Fruit fly (Drosophila melanogaster) whole organism, embryonic: Measurements from ENCODE around the gene HSPBAP1.

Experiments
- Atf6 ChIP-seq: fragments of 200-800 bp; sonication (Bioruptor generic); IDR thresholded peaks from 2 replicates; pipeline ENCODE4 v1.3.6; 2022; ENCODE audit warnings: missing biosample characterization, missing genetic modification characterization
- Bgb ChIP-seq: fragments of 200-800 bp; sonication (Bioruptor generic); IDR thresholded peaks from 2 replicates; pipeline ENCODE4 v1.3.6; 2022; ENCODE audit warnings: missing biosample characterization, missing genetic modification characterization; ENCODE audit not compliant: partially characterized antibody
- CG10654 ChIP-seq: fragments of 200-800 bp; sonication (Bioruptor generic); optimal IDR thresholded peaks from 2 replicates; lab custom pipeline; 2016; ENCODE audit warnings: missing biosample characterization, missing genetic modification characterization
- CG12219 ChIP-seq: fragments of 200-800 bp; sonication (Bioruptor generic); optimal IDR thresholded peaks from 3 replicates; lab custom pipeline; 2018; ENCODE audit warnings: missing biosample characterization, mild to moderate bottlenecking, missing genetic modification characterization
- CG12236 ChIP-seq: fragments of 200-800 bp; sonication (Bioruptor generic); optimal IDR thresholded peaks from 2 replicates; lab custom pipeline; 2016; ENCODE audit warnings: missing biosample characterization, missing genetic modification characterization
- CG12391 ChIP-seq: fragments of 200-800 bp; sonication (Bioruptor generic); optimal IDR thresholded peaks from 3 replicates; lab custom pipeline; 2018; ENCODE audit warnings: missing biosample characterization, mild to moderate bottlenecking, missing genetic modification characterization, moderate library complexity
- CG14667 ChIP-seq: fragments of 200-800 bp; sonication (Bioruptor generic); IDR thresholded peaks from 2 replicates; pipeline ENCODE4 v1.3.6; 2022; ENCODE audit warnings: missing biosample characterization, missing genetic modification characterization
- CG15011 ChIP-seq: fragments of 200-800 bp; sonication (Bioruptor generic); optimal IDR thresholded peaks from 3 replicates; lab custom pipeline; 2018; ENCODE audit warnings: missing biosample characterization, mild to moderate bottlenecking, missing genetic modification characterization
- CG15073 ChIP-seq: fragments of 200-800 bp; sonication (Bioruptor generic); optimal IDR thresholded peaks from 2 replicates; lab custom pipeline; 2016; ENCODE audit warnings: missing biosample characterization, missing genetic modification characterization
- CG1603 ChIP-seq: fragments of 200-800 bp; sonication (Bioruptor generic); optimal IDR thresholded peaks from 2 replicates; lab custom pipeline; 2019; ENCODE audit warnings: missing biosample characterization, mild to moderate bottlenecking, missing genetic modification characterization, moderate library complexity
- CG16863 ChIP-seq: fragments of 200-800 bp; sonication (Bioruptor generic); optimal IDR thresholded peaks from 3 replicates; lab custom pipeline; 2016; ENCODE audit warnings: missing biosample characterization, missing genetic modification characterization
- CG2202 ChIP-seq: fragments of 200-800 bp; sonication (Bioruptor generic); optimal IDR thresholded peaks from 2 replicates; lab custom pipeline; 2018; ENCODE audit warnings: missing biosample characterization, mild to moderate bottlenecking, missing genetic modification characterization
- CG30020 ChIP-seq: fragments of 200-800 bp; optimal IDR thresholded peaks from 2 replicates; lab custom pipeline; 2019; ENCODE audit warnings: missing biosample characterization, mild to moderate bottlenecking, missing genetic modification characterization, moderate library complexity
- CG31224 ChIP-seq: fragments of 200-800 bp; sonication (Bioruptor generic); IDR thresholded peaks from 2 replicates; pipeline ENCODE4 v1.3.6; 2022; ENCODE audit warnings: missing biosample characterization, missing genetic modification characterization
- CG4282 ChIP-seq: fragments of 200-800 bp; sonication (Bioruptor generic); optimal IDR thresholded peaks from 2 replicates; lab custom pipeline; 2016; ENCODE audit warnings: missing biosample characterization, missing genetic modification characterization
- CG4360 ChIP-seq: fragments of 200-800 bp; sonication (Bioruptor generic); IDR thresholded peaks from 2 replicates; pipeline ENCODE4 v1.3.6; 2022; ENCODE audit warnings: missing biosample characterization, missing genetic modification characterization
- CG43689 ChIP-seq: fragments of 200-800 bp; sonication (Bioruptor generic); IDR thresholded peaks from 2 replicates; pipeline ENCODE4 v1.3.6; 2022; ENCODE audit warnings: missing biosample characterization, missing genetic modification characterization
- CG7786 ChIP-seq: fragments of 200-800 bp; sonication (Bioruptor generic); optimal IDR thresholded peaks from 2 replicates; lab custom pipeline; 2016; ENCODE audit warnings: missing biosample characterization, missing genetic modification characterization
- CG7987 ChIP-seq: fragments of 200-800 bp; sonication (Bioruptor generic); optimal IDR thresholded peaks from 2 replicates; lab custom pipeline; 2018; ENCODE audit warnings: missing biosample characterization, mild to moderate bottlenecking, missing genetic modification characterization, moderate library complexity
- CG8478 ChIP-seq: fragments of >200 bp; optimal IDR thresholded peaks from 2 replicates; lab custom pipeline; 2018
- CG9797 ChIP-seq: fragments of 200-800 bp; sonication (Bioruptor generic); optimal IDR thresholded peaks from 3 replicates; lab custom pipeline; 2018; ENCODE audit warnings: missing biosample characterization, mild to moderate bottlenecking, missing genetic modification characterization
- Dfd ChIP-seq, 2 experiments: fragments of >200 bp; optimal IDR thresholded peaks; 2 replicates each; lab custom pipeline; 2017; ENCODE audit warnings: missing biosample characterization in 2 of 2, missing genetic modification characterization in 2 of 2
- Drgx ChIP-seq: fragments of 200-800 bp; sonication (Bioruptor generic); IDR thresholded peaks from 2 replicates; pipeline ENCODE4 v1.3.6; 2022; ENCODE audit warnings: missing biosample characterization, missing genetic modification characterization
- Ets97D ChIP-seq: fragments of 200-800 bp; sonication (Bioruptor generic); optimal IDR thresholded peaks from 3 replicates; lab custom pipeline; 2016; ENCODE audit warnings: missing biosample characterization, missing genetic modification characterization
- HHEX ChIP-seq: fragments of 200-800 bp; sonication (Bioruptor generic); optimal IDR thresholded peaks from 3 replicates; lab custom pipeline; 2017; ENCODE audit warnings: missing biosample characterization, mild to moderate bottlenecking, missing genetic modification characterization, missing genetic modification reagents
- Hmx ChIP-seq: fragments of 200-800 bp; sonication (Bioruptor generic); optimal IDR thresholded peaks from 2 replicates; lab custom pipeline; 2016; ENCODE audit warnings: missing biosample characterization, missing genetic modification characterization
- Myb ChIP-seq: fragments of 200-800 bp; sonication (Bioruptor generic); optimal IDR thresholded peaks from 2 replicates; lab custom pipeline; 2016; ENCODE audit warnings: missing biosample characterization, missing genetic modification characterization
- NC2α ChIP-seq: fragments of 200-800 bp; sonication (Bioruptor generic); optimal IDR thresholded peaks from 2 replicates; lab custom pipeline; 2016; ENCODE audit warnings: missing biosample characterization, missing genetic modification characterization
- Nf-YB ChIP-seq: fragments of 200-800 bp; sonication (Bioruptor generic); optimal IDR thresholded peaks from 3 replicates; lab custom pipeline; 2019; ENCODE audit warnings: missing biosample characterization, mild to moderate bottlenecking, missing genetic modification characterization, moderate library complexity
- PHDP ChIP-seq: fragments of 200-800 bp; sonication (Bioruptor generic); optimal IDR thresholded peaks from 3 replicates; lab custom pipeline; 2018; ENCODE audit warnings: missing biosample characterization, mild to moderate bottlenecking, missing genetic modification characterization, moderate library complexity
- Ravus ChIP-seq: fragments of 200-800 bp; sonication (Bioruptor generic); IDR thresholded peaks from 2 replicates; pipeline ENCODE4 v1.3.6; 2022; ENCODE audit warnings: missing biosample characterization, missing genetic modification characterization
- Rfx ChIP-seq: fragments of 200-800 bp; sonication (Bioruptor generic); IDR thresholded peaks from 2 replicates; pipeline ENCODE4 v1.3.6; 2022; ENCODE audit warnings: missing biosample characterization, missing genetic modification characterization
- ap ChIP-seq: fragments of 200-800 bp; sonication (Bioruptor generic); IDR thresholded peaks from 2 replicates; pipeline ENCODE4 v1.3.6; 2022; ENCODE audit warnings: missing biosample characterization, missing genetic modification characterization
- ash1 ChIP-seq: fragments of 200-800 bp; sonication (Bioruptor generic); optimal IDR thresholded peaks from 2 replicates; lab custom pipeline; 2018; ENCODE audit warnings: missing biosample characterization, mild to moderate bottlenecking, missing genetic modification characterization
- chif ChIP-seq, 2 experiments: fragments of 200-800 bp; sonication (Bioruptor generic); optimal IDR thresholded peaks; 3 replicates each; lab custom pipeline; 2016; ENCODE audit warnings: missing biosample characterization in 2 of 2, missing genetic modification characterization in 2 of 2
- ci ChIP-seq: fragments of 200-800 bp; sonication (Bioruptor generic); IDR thresholded peaks from 3 replicates; pipeline ENCODE4 v1.3.6; 2022; ENCODE audit warnings: missing biosample characterization, missing genetic modification characterization
- esg ChIP-seq: fragments of 200-800 bp; sonication (Bioruptor generic); conservative IDR thresholded peaks from 2 replicates; pipeline ENCODE4 v1.3.6; 2022; ENCODE audit warnings: missing biosample characterization, missing genetic modification characterization
- knrl ChIP-seq: fragments of 200-800 bp; sonication (Bioruptor generic); IDR thresholded peaks from 3 replicates; pipeline ENCODE4 v1.3.6; 2022; ENCODE audit warnings: missing biosample characterization, missing genetic modification characterization; ENCODE audit not compliant: partially characterized antibody
- nerfin-1 ChIP-seq: fragments of 200-800 bp; sonication (Bioruptor generic); optimal IDR thresholded peaks from 3 replicates; lab custom pipeline; 2019; ENCODE audit warnings: missing biosample characterization, mild to moderate bottlenecking, missing genetic modification characterization, moderate library complexity
- oc ChIP-seq: fragments of 200-800 bp; sonication (Bioruptor generic); optimal IDR thresholded peaks from 2 replicates; lab custom pipeline; 2018; ENCODE audit warnings: missing biosample characterization, mild to moderate bottlenecking, missing genetic modification characterization, moderate library complexity
- prd ChIP-seq, 3 experiments: fragments of >200 bp in 2 of 3; fragments of 200-800 bp in 1 of 3; sonication (Bioruptor generic) in 1 of 3; optimal IDR thresholded peaks in 2 of 3; IDR thresholded peaks in 1 of 3; 2 replicates in 2 of 3; 3 replicates in 1 of 3; pipeline versions ENCODE4 v1.3.6 to Lab custom; 2017 to 2022; ENCODE audit warnings: missing biosample characterization in 1 of 3, missing genetic modification characterization in 1 of 3
- sc ChIP-seq, 3 experiments: fragments of >200 bp in 2 of 3; fragments of 200-800 bp in 1 of 3; sonication (Bioruptor generic) in 1 of 3; optimal IDR thresholded peaks; 2 replicates in 2 of 3; 3 replicates in 1 of 3; lab custom pipeline; 2017; ENCODE audit warnings: mild to moderate bottlenecking in 1 of 3, missing biosample characterization in 1 of 3, missing genetic modification characterization in 1 of 3, missing genetic modification reagents in 1 of 3
- so ChIP-seq: fragments of 200-800 bp; sonication (Bioruptor generic); IDR thresholded peaks from 3 replicates; pipeline ENCODE4 v1.3.6; 2022; ENCODE audit warnings: missing biosample characterization, missing genetic modification characterization
- stc ChIP-seq: fragments of 200-800 bp; sonication (Bioruptor generic); IDR thresholded peaks from 2 replicates; pipeline ENCODE4 v1.3.6; 2022; ENCODE audit warnings: missing biosample characterization, missing genetic modification characterization
- stwl ChIP-seq: fragments of 200-800 bp; sonication (Bioruptor generic); optimal IDR thresholded peaks from 3 replicates; lab custom pipeline; 2018; ENCODE audit warnings: missing biosample characterization, mild to moderate bottlenecking, missing genetic modification characterization, moderate library complexity
- tgo ChIP-seq: fragments of 200-800 bp; sonication (Bioruptor generic); IDR thresholded peaks from 3 replicates; pipeline ENCODE4 v1.3.6; 2022; ENCODE audit warnings: missing biosample characterization, missing genetic modification characterization
- tx ChIP-seq: fragments of 200-800 bp; sonication (Bioruptor generic); optimal IDR thresholded peaks from 2 replicates; lab custom pipeline; 2016; ENCODE audit warnings: missing biosample characterization, missing genetic modification characterization
- vfl ChIP-seq: fragments of 200-800 bp; sonication (Bioruptor generic); optimal IDR thresholded peaks from 2 replicates; lab custom pipeline; 2016; ENCODE audit warnings: missing biosample characterization, missing genetic modification characterization
- wek ChIP-seq: fragments of 200-800 bp; sonication (Bioruptor generic); optimal IDR thresholded peaks from 3 replicates; lab custom pipeline; 2018; ENCODE audit warnings: missing biosample characterization, mild to moderate bottlenecking, missing genetic modification characterization, moderate library complexity

The HSPBAP1 gene

DNA sequence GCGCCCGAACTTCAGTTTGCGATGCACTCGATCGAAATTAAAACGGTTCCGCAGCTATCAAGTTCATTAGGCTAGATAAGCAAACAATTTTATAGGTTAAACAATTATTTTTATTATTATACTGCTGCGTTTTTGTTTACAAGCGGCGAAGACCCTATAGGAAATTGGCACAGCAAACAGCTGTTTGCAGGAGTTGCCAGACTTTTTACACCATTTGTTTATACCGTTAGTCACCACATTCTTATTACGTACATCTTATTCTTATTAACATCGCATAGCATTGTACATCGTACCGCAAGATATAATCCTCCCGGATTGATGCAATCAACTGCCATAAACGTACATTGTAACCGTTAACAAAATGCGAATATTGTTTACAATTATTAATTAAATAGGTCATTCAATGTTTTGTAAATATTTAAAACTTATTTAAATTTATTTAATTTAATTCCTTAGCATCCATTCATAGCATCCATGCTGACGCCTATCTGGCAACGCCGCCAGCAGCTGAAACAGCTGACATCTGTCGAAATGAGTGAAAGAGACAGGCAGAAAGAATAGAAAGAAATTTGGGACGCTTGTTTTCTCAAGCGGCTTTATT lies 11.6 kb downstream of the HSPBAP1 start, which contains the start of the genes CROT and CG12877 (continued):
- TF ChIP-seq Dfd (GFP tag; optimal IDR thresholded peaks at IDR 0.05; lab: Kevin White, UChicago) (no peak), esg (GFP tag; lab: Robert Waterston, UW) (peak; percentile 77), CG31224 (peak; percentile 66), Hmx (no peak), CG7987 (GFP tag; lab: Kevin White, UChicago) (no peak), CG15073 (GFP tag; lab: Kevin White, UChicago) (peak; percentile 14), CG16863 (peak; percentile 36), NC2α (GFP tag; lab: Kevin White, UChicago) (no peak), CG1603 (tag; lab: Kevin White, UChicago) (peak; percentile 52), CG43689 (GFP tag; lab: Robert Waterston, UW) (no peak), nerfin-1 (tag; lab: Kevin White, UChicago) (peak; percentile 86), HHEX (GFP tag; lab: Kevin White, UChicago) (peak; percentile 35), stc (GFP tag; lab: Robert Waterston, UW) (peak; percentile 53; the same call in 1 of the 2 replicates), CG30020 (peak; percentile 75), Nf-YB (GFP tag; lab: Kevin White, UChicago) (peak; percentile 53), Ravus (GFP tag; lab: Robert Waterston, UW) (peak; percentile 17), ci (GFP tag; lab: Robert Waterston, UW) (0 out of 3 replicates have a peak, but pooled peaks have one; percentile 52), CG7786 (GFP tag; lab: Kevin White, UChicago) (peak; percentile 30), Myb (GFP tag; lab: Kevin White, UChicago) (peak; percentile 28), knrl (peak; percentile 23; the same call in 1 of the 3 replicates), Rfx (peak; percentile 78; the same call in 1 of the 2 replicates), CG8478 (lab: Kevin White, UChicago) (no peak), CG12391 (tag; lab: Kevin White, UChicago) (peak; percentile 89), CG15011 (GFP tag; lab: Kevin White, UChicago) (no peak), CG9797 (GFP tag; lab: Kevin White, UChicago) (peak; percentile 35), PHDP (tag; lab: Kevin White, UChicago) (peak; percentile 80), CG2202 (tag; lab: Kevin White, UChicago) (peak; percentile 59), Atf6 (peak; percentile 61; the same call in 1 of the 2 replicates), chif (GFP tag; optimal IDR thresholded peaks at IDR 0.05; lab: Kevin White, UChicago) (peak; percentile 16 to 51), CG4360 (GFP tag; lab: Robert Waterston, UW) (no peak), tx (GFP tag; lab: Kevin White, UChicago) (no peak), stwl (peak; percentile 75), CG4282 (GFP tag; lab: Kevin White, UChicago) (no peak), wek (GFP tag; lab: Kevin White, UChicago) (peak; percentile 2), CG14667 (GFP tag; lab: Robert Waterston, UW) (peak; percentile 36; the same call in 1 of the 2 replicates), CG10654 (peak; percentile 72), prd (optimal IDR thresholded peaks at IDR 0.05; lab: Kevin White, UChicago) (no peak), prd (GFP tag; IDR thresholded peaks at IDR 0.05; lab: Robert Waterston, UW) (peak; percentile 82; the same call in 2 of the 3 replicates), ap (GFP tag; lab: Robert Waterston, UW) (peak; percentile 68), tgo (GFP tag; lab: Robert Waterston, UW) (peak; percentile 69), ash1 (no peak), Bgb (no peak), oc (tag; lab: Kevin White, UChicago) (peak; percentile 41), sc (optimal IDR thresholded peaks at IDR 0.05; lab: Kevin White, UChicago) (no peak), sc (GFP tag; optimal IDR thresholded peaks at IDR 0.05; lab: Kevin White, UChicago) (peak; percentile 68), Drgx (no peak), CG12236 (no peak), vfl (GFP tag; lab: Kevin White, UChicago) (peak; percentile 41), CG12219 (GFP tag; lab: Kevin White, UChicago) (peak; percentile 40), so (GFP tag; lab: Robert Waterston, UW) (peak; percentile 67; the same call in 1 of the 3 replicates), Ets97D (GFP tag; lab: Kevin White, UChicago) (peak; percentile 4)
